Worm (Caenorhabditis elegans): ENCODE data around the gene ivns-1.
A peak's percentile ranks its signal among the peaks of the same experiment; 100 is the strongest.

The ivns-1 gene

DNA sequence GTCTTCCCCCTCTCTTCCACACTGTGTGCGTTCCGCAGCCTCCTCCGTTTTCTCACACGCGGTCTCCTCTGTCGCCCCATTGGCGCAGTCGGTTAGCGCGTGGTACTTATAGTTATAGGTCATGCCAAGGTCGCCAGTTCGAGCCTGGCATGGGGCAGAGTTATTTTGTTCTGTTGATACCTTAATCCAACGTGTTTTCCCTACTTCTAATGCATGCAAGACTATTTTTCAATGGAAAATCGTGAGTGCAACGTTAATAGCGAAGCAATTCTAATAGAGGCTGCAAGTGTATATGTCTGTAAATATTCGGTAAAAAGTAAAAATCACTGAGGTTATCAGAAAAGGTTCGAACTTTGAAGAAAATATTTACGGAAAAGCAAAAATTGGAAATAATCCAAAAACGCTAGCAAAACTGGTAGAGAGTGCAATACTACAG lies 27.0 kb upstream of the ivns-1 start:
- TF ChIP-seq ekl-4 (GFP tag; IDR thresholded peaks at IDR 0.05) (peak; percentile 61; the same call in 1 of the 2 replicates), B0336.3 (GFP tag; IDR thresholded peaks at IDR 0.05) (peak; percentile 53; the same call in 1 of the 2 replicates), sdz-38 (tag; optimal IDR thresholded peaks at IDR 0.05) (no peak), F55B11.4 (tag; optimal IDR thresholded peaks at IDR 0.05; ENCODE audit: borderline replicate concordance, insufficient read depth) (no peak), let-607 (tag; optimal IDR thresholded peaks at IDR 0.05) (peak; percentile 44), F49E8.2 (tag; optimal IDR thresholded peaks at IDR 0.05; ENCODE audit: insufficient read depth) (no peak), nfya-2 (GFP tag; IDR thresholded peaks at IDR 0.05) (no peak), dpff-1 (tag; optimal IDR thresholded peaks at IDR 0.05) (no peak), attf-3 (GFP tag; conservative IDR thresholded peaks at IDR 0.05) (0 out of 2 replicates have a peak, but pooled peaks have one; percentile 14), F22D6.2 (tag; optimal IDR thresholded peaks at IDR 0.05) (peak; percentile 37), athp-1 (tag; optimal IDR thresholded peaks at IDR 0.05) (peak; percentile 39), ztf-22 (GFP tag; optimal IDR thresholded peaks at IDR 0.05) (no peak), ztf-3 (GFP tag; optimal IDR thresholded peaks at IDR 0.05) (no peak), attf-6 (GFP tag; IDR thresholded peaks at IDR 0.05) (peak; percentile 72; the same call in 1 of the 2 replicates), cebp-1 (GFP tag; IDR thresholded peaks at IDR 0.05) (0 out of 2 replicates have a peak, but pooled peaks have one; percentile 11), cebp-1 (tag; optimal IDR thresholded peaks at IDR 0.05) (peak; percentile 70), F52B5.7 (tag; optimal IDR thresholded peaks at IDR 0.05) (peak; percentile 64), tlf-1 (GFP tag; optimal IDR thresholded peaks at IDR 0.05) (no peak), tbx-9 (tag; optimal IDR thresholded peaks at IDR 0.05; ENCODE audit: borderline replicate concordance) (no peak), lin-54 (GFP tag; optimal IDR thresholded peaks at IDR 0.05) (peak; percentile 32), hmg-20 (GFP tag; IDR thresholded peaks at IDR 0.05) (peak; percentile 69; the same call in 1 of the 2 replicates), repo-1 (tag; optimal IDR thresholded peaks at IDR 0.05) (peak; percentile 74), ceh-79 (tag; optimal IDR thresholded peaks at IDR 0.05) (peak; percentile 31), F57C9.4 (tag; optimal IDR thresholded peaks at IDR 0.05) (no peak), attf-5 (GFP tag; optimal IDR thresholded peaks at IDR 0.05) (peak; percentile 41), die-1 (tag; optimal IDR thresholded peaks at IDR 0.05) (peak; percentile 81), lin-26 (GFP tag; IDR thresholded peaks at IDR 0.05) (peak; percentile 83), ccch-3 (GFP tag; optimal IDR thresholded peaks at IDR 0.05) (no peak), dox-1 (GFP tag; IDR thresholded peaks at IDR 0.05) (peak; percentile 84), chd-7 (tag; optimal IDR thresholded peaks at IDR 0.05) (peak; percentile 84), ets-4 (GFP tag; optimal IDR thresholded peaks at IDR 0.05) (peak; percentile 27), hlh-12 (tag; optimal IDR thresholded peaks at IDR 0.05) (no peak), ceh-100 (GFP tag; IDR thresholded peaks at IDR 0.05) (0 out of 2 replicates have a peak, but pooled peaks have one; percentile 23), zfh-2 (GFP tag; conservative IDR thresholded peaks at IDR 0.05) (peak; percentile 69), F23B12.7 (tag; optimal IDR thresholded peaks at IDR 0.05; ENCODE audit: insufficient read depth) (no peak), unc-130 (GFP tag; optimal IDR thresholded peaks at IDR 0.05) (peak; percentile 57), Y53F4B.3 (GFP tag; IDR thresholded peaks at IDR 0.05) (no peak; the same call in 1 of the 2 replicates), efl-1 (GFP tag; optimal IDR thresholded peaks at IDR 0.05) (no peak), Y56A3A.18 (GFP tag; IDR thresholded peaks at IDR 0.05) (0 out of 2 replicates have a peak, but pooled peaks have one; percentile 47), him-1 (tag; optimal IDR thresholded peaks at IDR 0.05) (peak; percentile 95), F37B4.10 (GFP tag; IDR thresholded peaks at IDR 0.05) (0 out of 2 replicates have a peak, but pooled peaks have one; percentile 59), nfyb-1 (GFP tag; IDR thresholded peaks at IDR 0.05) (peak; percentile 80), F10E7.11 (tag; optimal IDR thresholded peaks at IDR 0.05) (peak; percentile 23), nhr-80 (tag; optimal IDR thresholded peaks at IDR 0.05) (peak; percentile 46), ceh-40 (GFP tag; IDR thresholded peaks at IDR 0.05) (peak; percentile 63; the same call in 1 of the 2 replicates), gei-17 (GFP tag; optimal IDR thresholded peaks at IDR 0.05) (peak; percentile 69), C17E4.6 (GFP tag; IDR thresholded peaks at IDR 0.05) (no peak), F33H1.4 (GFP tag; IDR thresholded peaks at IDR 0.05) (no peak)
